Fruit fly (Drosophila melanogaster) whole organism, adult: ENCODE results near the gene Diedel.

Experiments used
- CG12768 ChIP-seq: fragments of 200-800 bp; sonication (Bioruptor generic); optimal IDR thresholded peaks from 2 replicates; lab custom pipeline; 2017; ENCODE audit warnings: missing biosample characterization, missing genetic modification characterization, mild to moderate bottlenecking, moderate library complexity, missing genetic modification reagents
- CG1620 ChIP-seq: fragments of 200-800 bp; sonication (Bioruptor generic); optimal IDR thresholded peaks from 2 replicates; lab custom pipeline; 2016; ENCODE audit warnings: missing biosample characterization, missing genetic modification characterization
- CG7045 ChIP-seq: fragments of 200-800 bp; sonication (Bioruptor generic); optimal IDR thresholded peaks from 2 replicates; lab custom pipeline; 2017; ENCODE audit warnings: missing biosample characterization, mild to moderate bottlenecking, missing genetic modification characterization
- CG7101 ChIP-seq: fragments of 200-800 bp; sonication (Bioruptor generic); optimal IDR thresholded peaks from 2 replicates; lab custom pipeline; 2018; ENCODE audit warnings: missing biosample characterization, mild to moderate bottlenecking, missing genetic modification characterization, moderate library complexity
- Clk ChIP-seq: fragments of 200-800 bp; sonication (Bioruptor generic); optimal IDR thresholded peaks from 2 replicates; lab custom pipeline; 2017; ENCODE audit warnings: missing biosample characterization, missing genetic modification characterization
- Hr96 ChIP-seq: fragments of 200-800 bp; sonication (Bioruptor generic); optimal IDR thresholded peaks from 2 replicates; lab custom pipeline; 2016; ENCODE audit warnings: missing biosample characterization, missing genetic modification characterization
- Mnt ChIP-seq: fragments of 200-800 bp; sonication (Bioruptor generic); optimal IDR thresholded peaks from 2 replicates; lab custom pipeline; 2016; ENCODE audit warnings: missing biosample characterization, mild to moderate bottlenecking, missing genetic modification characterization
- bab1 ChIP-seq: fragments of 200-800 bp; sonication (Bioruptor generic); optimal IDR thresholded peaks from 3 replicates; lab custom pipeline; 2019; ENCODE audit warnings: missing biosample characterization, mild to moderate bottlenecking, missing genetic modification characterization, moderate library complexity
- kay ChIP-seq: fragments of 200-800 bp; sonication (Bioruptor generic); peaks from one replicate; lab custom pipeline; 2016; ENCODE audit warnings: missing biosample characterization, missing genetic modification characterization, borderline replicate concordance
- ovo ChIP-seq: fragments of 200-800 bp; sonication (Bioruptor generic); optimal IDR thresholded peaks from 2 replicates; lab custom pipeline; 2016; ENCODE audit warnings: missing biosample characterization, missing genetic modification characterization
- pad ChIP-seq: fragments of 200-800 bp; sonication (Bioruptor generic); optimal IDR thresholded peaks from 3 replicates; lab custom pipeline; 2017; ENCODE audit warnings: missing biosample characterization, missing genetic modification characterization, mild to moderate bottlenecking, moderate library complexity, missing genetic modification reagents

DNA sequence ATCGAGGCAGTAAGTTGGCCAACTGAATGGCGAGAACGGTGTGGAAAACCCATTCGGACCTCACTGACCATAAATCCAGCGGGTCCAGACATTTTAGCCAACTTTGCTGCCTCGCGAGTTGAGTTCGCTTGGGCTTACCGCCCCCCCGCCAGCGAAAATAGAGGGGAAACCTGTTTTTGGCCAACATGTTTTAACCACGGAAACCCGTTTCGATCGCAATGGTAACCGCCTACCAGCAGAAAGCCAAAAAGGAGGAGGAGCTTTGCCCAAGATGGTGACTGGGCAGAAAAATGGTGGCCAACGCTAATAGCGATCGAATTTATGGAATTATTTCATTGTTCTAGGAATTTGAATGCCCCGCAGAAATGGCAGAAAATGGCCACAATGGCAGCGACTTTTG, 32.9 kb downstream of the Diedel start:
- no peak for TF ChIP-seq Hr96 (GFP tag; lab: Kevin White, UChicago)
- TF ChIP-seq CG7045 (GFP tag; lab: Kevin White, UChicago): no peak
- TF ChIP-seq CG7101: no peak
- no peak for TF ChIP-seq ovo (GFP tag; lab: Kevin White, UChicago)
- TF ChIP-seq pad (GFP tag; lab: Kevin White, UChicago): no peak
- no peak for TF ChIP-seq CG1620 (GFP tag; lab: Kevin White, UChicago)
- TF ChIP-seq kay (GFP tag; lab: Kevin White, UChicago): no peak
- no peak for TF ChIP-seq Mnt (GFP tag; lab: Kevin White, UChicago)
- TF ChIP-seq bab1: no peak
- TF ChIP-seq Clk (GFP tag; lab: Kevin White, UChicago): no peak
- no peak for TF ChIP-seq CG12768 (GFP tag; lab: Kevin White, UChicago)
